Fruit fly (Drosophila melanogaster): Measurements from ENCODE around the gene Rpn5.

dm6 chr3R:5771614-5772202 is 17.6 kb upstream of the Rpn5 start:
- TF ChIP-seq CG17328 (GFP tag; IDR thresholded peaks at IDR 0.05) (no peak), CG10209 (GFP tag; optimal IDR thresholded peaks at IDR 0.05) (no peak), pfk (GFP tag; optimal IDR thresholded peaks at IDR 0.05) (no peak), ewg (GFP tag; optimal IDR thresholded peaks at IDR 0.05) (no peak), jumu (GFP tag; optimal IDR thresholded peaks at IDR 0.05) (no peak), CG15479 (GFP tag; optimal IDR thresholded peaks at IDR 0.05) (no peak), HmgZ (tag; optimal IDR thresholded peaks at IDR 0.05) (no peak), salm (tag; optimal IDR thresholded peaks at IDR 0.05) (no peak), CG5180 (GFP tag; optimal IDR thresholded peaks at IDR 0.05) (no peak), emc (GFP tag; optimal IDR thresholded peaks at IDR 0.05) (no peak), CG6689 (GFP tag; IDR thresholded peaks at IDR 0.05) (no peak), luna (GFP tag; optimal IDR thresholded peaks at IDR 0.05) (no peak), Dip3 (GFP tag; optimal IDR thresholded peaks at IDR 0.05) (no peak)

Data from whole organism, embryonic.